Worm (Caenorhabditis elegans): ENCODE data around the gene idpp-9.

DNA sequence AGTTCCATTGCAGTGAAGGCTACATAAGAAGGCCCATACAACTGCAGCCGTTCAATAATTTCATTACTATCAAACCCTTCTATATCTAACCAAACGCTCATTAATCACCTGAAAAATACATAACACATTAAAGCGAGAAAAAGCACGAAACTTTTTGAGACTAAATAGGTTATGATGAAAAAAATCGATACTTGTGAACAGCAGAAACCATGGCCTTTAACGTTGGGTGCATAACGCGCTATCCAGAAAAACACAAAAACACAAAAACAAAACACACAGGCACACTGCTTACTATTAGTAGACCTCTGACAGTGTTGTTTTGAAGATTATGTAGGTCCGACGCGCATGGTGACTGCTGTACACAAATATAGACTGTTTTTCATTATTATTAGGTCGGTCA, 4.4 kb downstream of the idpp-9 start, which contains the start of gene T22B2.5:
- TF ChIP-seq him-1 (tag; optimal IDR thresholded peaks at IDR 0.05) (no peak), dao-5 (tag; optimal IDR thresholded peaks at IDR 0.05) (no peak)

All from whole organism, L4/young adult.